Worm (Caenorhabditis elegans): ENCODE data around the gene C14B4.2.
A peak's percentile ranks its signal among the peaks of the same experiment; 100 is the strongest.

Gene C14B4.2

ce11 chrV:19396576-19397313 is 34.3 kb upstream of the C14B4.2 start:
- TF ChIP-seq flt-1 (GFP tag; IDR thresholded peaks at IDR 0.05) = no peak
- TF ChIP-seq T22C8.4 (GFP tag; IDR thresholded peaks at IDR 0.05) = no peak
- no peak for TF ChIP-seq cog-1 (tag; optimal IDR thresholded peaks at IDR 0.05)
- TF ChIP-seq ztf-29 (GFP tag; IDR thresholded peaks at IDR 0.05) = no peak
- TF ChIP-seq ref-1 (GFP tag; conservative IDR thresholded peaks at IDR 0.05) = no peak

- TF ChIP-seq tab-1 (GFP tag; IDR thresholded peaks at IDR 0.05) (no peak), klf-2 (GFP tag; conservative IDR thresholded peaks at IDR 0.05) (no peak), ref-1 (GFP tag; conservative IDR thresholded peaks at IDR 0.05) (no peak), T22C8.4 (GFP tag; IDR thresholded peaks at IDR 0.05) (no peak), ztf-29 (GFP tag; IDR thresholded peaks at IDR 0.05) (no peak), med-1 (GFP tag; optimal IDR thresholded peaks at IDR 0.05; ENCODE audit: insufficient read depth) (no peak), flt-1 (GFP tag; IDR thresholded peaks at IDR 0.05) (no peak), ztf-23 (GFP tag; IDR thresholded peaks at IDR 0.05) (no peak), cog-1 (tag; optimal IDR thresholded peaks at IDR 0.05) (no peak)
Measured at ce11 chrV:19394750-19395149, 32.3 kb upstream of the C14B4.2 start, which contains the start of gene C25F9.8. TSS of gene C25F9.8 (plus strand) at chrV:19395050.

DNA sequence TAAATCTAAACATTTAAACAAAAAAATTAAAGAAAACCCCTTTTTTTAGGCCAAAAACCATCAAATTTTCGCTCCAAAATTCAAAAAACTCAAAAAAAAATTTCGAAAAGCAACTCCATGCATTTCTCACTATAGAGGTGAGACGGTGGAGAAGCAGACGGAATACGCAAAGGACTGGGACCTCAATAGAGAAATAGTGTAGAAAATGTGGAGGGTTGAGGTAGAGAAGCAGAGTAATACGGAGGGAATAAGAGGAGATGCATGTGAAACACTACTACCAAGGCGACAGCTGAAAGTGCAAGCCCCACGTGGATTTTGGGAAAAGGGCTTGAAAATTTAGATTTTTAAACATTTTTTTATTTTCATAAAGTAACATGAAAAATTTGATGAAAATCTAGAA is 28.8 kb upstream of the C14B4.2 start:
- TF ChIP-seq klf-2 (GFP tag; conservative IDR thresholded peaks at IDR 0.05) (no peak), ztf-29 (GFP tag; IDR thresholded peaks at IDR 0.05) (no peak), flt-1 (GFP tag; IDR thresholded peaks at IDR 0.05) (no peak), tab-1 (GFP tag; IDR thresholded peaks at IDR 0.05) (no peak), cog-1 (tag; optimal IDR thresholded peaks at IDR 0.05) (no peak), T22C8.4 (GFP tag; IDR thresholded peaks at IDR 0.05) (no peak), med-1 (GFP tag; optimal IDR thresholded peaks at IDR 0.05; ENCODE audit: insufficient read depth) (no peak), ref-1 (GFP tag; conservative IDR thresholded peaks at IDR 0.05) (no peak), ztf-23 (GFP tag; IDR thresholded peaks at IDR 0.05) (no peak)

DNA sequence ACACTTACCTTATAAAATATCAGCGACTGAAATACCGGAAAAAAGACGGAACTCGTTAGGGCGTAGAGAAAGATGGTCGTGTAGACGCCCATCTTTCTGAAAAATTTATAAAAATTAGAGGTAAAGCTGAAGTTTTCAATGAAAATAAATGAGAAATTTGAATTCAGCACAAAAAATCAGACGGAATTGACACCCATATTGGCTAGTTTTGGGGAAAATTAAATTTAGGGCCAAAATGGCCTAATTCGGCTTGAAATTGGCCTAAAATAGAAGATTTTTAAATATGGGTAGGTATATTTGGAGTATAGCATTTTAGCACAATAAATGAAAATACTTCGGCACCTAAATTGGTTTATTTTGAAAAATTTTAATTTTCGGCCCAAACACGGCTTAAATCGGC is 27.6 kb upstream of the C14B4.2 start, which contains the start of gene slcr-46.2:
slcr-46.2 (minus strand) TSS at position 101 of the 400 bp plus-strand sequence.
- TF ChIP-seq ztf-23 (GFP tag; IDR thresholded peaks at IDR 0.05) = no peak
- TF ChIP-seq tab-1 (GFP tag; IDR thresholded peaks at IDR 0.05) = no peak
- TF ChIP-seq T22C8.4 (GFP tag; IDR thresholded peaks at IDR 0.05) = no peak
- no peak for TF ChIP-seq klf-2 (GFP tag; conservative IDR thresholded peaks at IDR 0.05)
- no peak for TF ChIP-seq cog-1 (tag; optimal IDR thresholded peaks at IDR 0.05)
- TF ChIP-seq med-1 (GFP tag; optimal IDR thresholded peaks at IDR 0.05; ENCODE audit: insufficient read depth) = no peak
- TF ChIP-seq ref-1 (GFP tag; conservative IDR thresholded peaks at IDR 0.05) = no peak
- TF ChIP-seq ztf-29 (GFP tag; IDR thresholded peaks at IDR 0.05) = no peak

DNA sequence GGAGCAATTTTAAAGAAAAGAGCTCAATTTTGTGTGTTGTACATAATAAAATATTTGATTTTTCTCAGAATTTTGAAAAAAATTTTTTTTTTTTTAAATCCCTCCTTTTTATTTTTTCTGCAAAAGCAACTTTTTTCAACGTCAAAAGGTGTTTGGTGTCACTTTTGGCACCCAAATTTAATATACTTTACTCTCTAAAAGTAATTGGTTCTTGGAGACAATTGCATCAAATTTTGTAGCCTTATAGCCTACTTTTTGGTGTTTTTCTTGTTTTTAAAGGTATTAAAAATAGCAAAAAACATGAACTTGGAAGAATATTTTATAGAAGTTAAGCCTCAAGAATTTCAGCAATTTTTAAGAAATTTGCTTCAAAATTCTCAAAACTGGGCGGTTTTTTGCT is 18.5 kb upstream of the C14B4.2 start, which contains the start of gene srw-84:
srw-84 (plus strand) TSS at position 301 of the 400 bp plus-strand sequence.
- TF ChIP-seq ref-1 (GFP tag; conservative IDR thresholded peaks at IDR 0.05) (no peak), klf-2 (GFP tag; conservative IDR thresholded peaks at IDR 0.05) (no peak), tab-1 (GFP tag; IDR thresholded peaks at IDR 0.05) (no peak), cog-1 (tag; optimal IDR thresholded peaks at IDR 0.05) (no peak), flt-1 (GFP tag; IDR thresholded peaks at IDR 0.05) (no peak)

DNA sequence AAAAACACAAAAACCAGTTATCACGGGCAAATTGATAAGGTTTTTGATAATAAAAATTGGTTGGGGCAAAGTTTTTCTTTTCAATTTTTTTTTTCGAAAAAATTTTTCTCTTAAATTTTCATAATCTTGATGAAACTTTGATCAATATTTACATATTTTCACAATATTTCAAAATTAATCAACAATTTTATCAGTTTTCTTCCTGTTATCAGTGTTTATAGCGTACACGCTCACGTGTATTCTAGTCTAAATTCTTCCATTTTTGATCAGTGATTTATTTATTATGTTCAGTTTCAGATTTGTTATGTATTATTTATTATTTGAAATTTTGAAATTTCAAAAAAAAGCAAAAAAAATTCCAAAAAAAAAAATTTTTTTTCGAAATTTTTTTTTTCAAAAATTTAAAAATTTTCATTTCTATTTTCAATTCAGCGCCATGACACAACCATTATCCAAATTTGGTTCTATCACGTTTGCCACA is 14.6 kb upstream of the C14B4.2 start, which contains the start of gene nceh-1:
nceh-1 (plus strand) TSS at position 431 of the 481 bp plus-strand sequence.
- TF ChIP-seq klf-2 (GFP tag; conservative IDR thresholded peaks at IDR 0.05) (no peak), tab-1 (GFP tag; IDR thresholded peaks at IDR 0.05) (no peak), med-1 (GFP tag; optimal IDR thresholded peaks at IDR 0.05; ENCODE audit: insufficient read depth) (no peak), ref-1 (GFP tag; conservative IDR thresholded peaks at IDR 0.05) (no peak), flt-1 (GFP tag; IDR thresholded peaks at IDR 0.05) (no peak), ztf-29 (GFP tag; IDR thresholded peaks at IDR 0.05) (no peak), T22C8.4 (GFP tag; IDR thresholded peaks at IDR 0.05) (no peak), cog-1 (tag; optimal IDR thresholded peaks at IDR 0.05) (no peak), ztf-23 (GFP tag; IDR thresholded peaks at IDR 0.05) (no peak)

ce11 chrV:19371777-19372176 is 9.3 kb upstream of the C14B4.2 start:
- no peak for TF ChIP-seq ztf-29 (GFP tag; IDR thresholded peaks at IDR 0.05)
- 0 out of 2 replicates have a peak, but pooled peaks have one; percentile 3 for TF ChIP-seq T22C8.4 (GFP tag; IDR thresholded peaks at IDR 0.05)

- TF ChIP-seq ztf-29 (GFP tag; IDR thresholded peaks at IDR 0.05) = no peak
- TF ChIP-seq T22C8.4 (GFP tag; IDR thresholded peaks at IDR 0.05) = peak; percentile 10; the same call in 1 of the 2 replicates
Measured at ce11 chrV:19371253-19371652, 8.8 kb upstream of the C14B4.2 start, which contains the start of gene Y43F8A.2. TSS of gene Y43F8A.2 (plus strand) at chrV:19371553.

DNA sequence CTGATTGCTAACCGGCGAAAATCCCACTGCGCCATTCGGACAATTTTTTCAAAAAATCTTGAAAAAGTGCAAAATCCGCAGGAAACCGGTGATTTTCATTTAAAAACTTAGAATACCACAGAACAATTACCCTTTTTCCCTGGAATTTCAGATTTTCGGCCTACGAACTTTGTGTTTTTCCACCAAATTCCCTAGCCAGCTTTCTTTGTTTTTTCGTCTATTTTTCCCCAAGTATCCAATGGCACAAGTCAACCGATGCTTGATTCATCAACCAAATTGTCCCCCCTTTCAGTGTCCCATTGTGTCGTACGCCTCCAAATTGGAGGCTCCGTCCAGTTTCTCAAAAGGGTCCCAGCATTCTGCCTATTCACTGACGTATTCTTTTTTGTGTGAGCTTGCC is 7.7 kb upstream of the C14B4.2 start, which contains the start of gene Y43F8A.1:
Y43F8A.1 (plus strand) TSS at position 301 of the 400 bp plus-strand sequence.
- no peak for TF ChIP-seq ztf-29 (GFP tag; IDR thresholded peaks at IDR 0.05)
- no peak for TF ChIP-seq flt-1 (GFP tag; IDR thresholded peaks at IDR 0.05)
- TF ChIP-seq tab-1 (GFP tag; IDR thresholded peaks at IDR 0.05) = no peak
- TF ChIP-seq ztf-23 (GFP tag; IDR thresholded peaks at IDR 0.05) = no peak
- no peak for TF ChIP-seq ref-1 (GFP tag; conservative IDR thresholded peaks at IDR 0.05)
- no peak for TF ChIP-seq klf-2 (GFP tag; conservative IDR thresholded peaks at IDR 0.05)
- no peak for TF ChIP-seq med-1 (GFP tag; optimal IDR thresholded peaks at IDR 0.05; ENCODE audit: insufficient read depth)
- no peak for TF ChIP-seq cog-1 (tag; optimal IDR thresholded peaks at IDR 0.05)
- TF ChIP-seq T22C8.4 (GFP tag; IDR thresholded peaks at IDR 0.05) = no peak

DNA sequence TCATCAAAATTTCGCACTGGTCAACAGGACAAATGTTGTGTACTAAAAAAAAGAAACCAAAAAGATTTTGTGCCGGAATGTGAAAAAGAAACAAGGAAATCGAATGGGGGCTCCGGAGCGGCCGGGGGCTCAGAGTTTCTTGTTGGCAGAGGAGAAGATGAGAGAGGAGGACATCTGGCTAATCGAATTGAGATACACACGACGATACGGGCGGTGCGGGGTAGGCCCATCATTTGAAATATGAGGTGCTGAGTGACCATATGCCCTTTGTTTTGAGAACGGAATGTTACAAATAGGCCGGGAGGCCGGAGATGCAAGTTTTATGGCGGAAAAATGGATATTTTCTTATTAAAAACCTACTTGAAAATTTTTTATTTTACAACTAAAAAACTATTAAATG is 4.4 kb downstream of the C14B4.2 start:
- TF ChIP-seq T22C8.4 (GFP tag; IDR thresholded peaks at IDR 0.05) (no peak), klf-2 (GFP tag; conservative IDR thresholded peaks at IDR 0.05) (no peak), flt-1 (GFP tag; IDR thresholded peaks at IDR 0.05) (no peak; the same call in 1 of the 2 replicates), ztf-23 (GFP tag; IDR thresholded peaks at IDR 0.05) (no peak), cog-1 (tag; optimal IDR thresholded peaks at IDR 0.05) (no peak), ztf-29 (GFP tag; IDR thresholded peaks at IDR 0.05) (no peak), tab-1 (GFP tag; IDR thresholded peaks at IDR 0.05) (no peak), ref-1 (GFP tag; conservative IDR thresholded peaks at IDR 0.05) (no peak), med-1 (GFP tag; optimal IDR thresholded peaks at IDR 0.05; ENCODE audit: insufficient read depth) (no peak)

Data from whole organism, midembryonic.